Fruit fly (Drosophila melanogaster) whole organism, embryonic: Measurements from ENCODE around the gene CG31219.
A peak's percentile ranks its signal among the peaks of the same experiment; 100 is the strongest.

Experiments used
- ATbp ChIP-seq: fragments of 200-800 bp; sonication (Bioruptor generic); optimal IDR thresholded peaks from 2 replicates; lab custom pipeline; 2017; ENCODE audit warnings: missing biosample characterization, mild to moderate bottlenecking, missing genetic modification characterization, missing genetic modification reagents
- B-H1 ChIP-seq: fragments of 200-800 bp; sonication (Bioruptor generic); IDR thresholded peaks from 3 replicates; pipeline ENCODE4 v1.3.6; 2022; ENCODE audit warnings: missing biosample characterization, missing genetic modification characterization
- CG10274 ChIP-seq: fragments of 200-800 bp; sonication (Bioruptor generic); optimal IDR thresholded peaks from 3 replicates; lab custom pipeline; 2017; ENCODE audit warnings: missing biosample characterization, mild to moderate bottlenecking, missing genetic modification characterization
- CG16813 ChIP-seq: fragments of 200-800 bp; sonication (Bioruptor generic); IDR thresholded peaks from 3 replicates; pipeline ENCODE4 v1.3.6; 2022; ENCODE audit warnings: missing biosample characterization, missing genetic modification characterization; ENCODE audit not compliant: partially characterized antibody
- CG1792 ChIP-seq: fragments of 200-800 bp; sonication (Bioruptor generic); optimal IDR thresholded peaks from 2 replicates; lab custom pipeline; 2016; ENCODE audit warnings: missing biosample characterization, missing genetic modification characterization
- CG18011 ChIP-seq: fragments of 200-800 bp; sonication (Bioruptor generic); optimal IDR thresholded peaks from 2 replicates; lab custom pipeline; 2017; ENCODE audit warnings: missing biosample characterization, missing genetic modification characterization, mild to moderate bottlenecking, moderate library complexity, missing genotype
- CG18262 ChIP-seq: fragments of 200-800 bp; optimal IDR thresholded peaks from 3 replicates; lab custom pipeline; 2019; ENCODE audit warnings: missing biosample characterization, mild to moderate bottlenecking, missing genetic modification characterization, moderate library complexity
- CG1832 ChIP-seq: fragments of 200-800 bp; sonication (Bioruptor generic); optimal IDR thresholded peaks from 2 replicates; lab custom pipeline; 2017; ENCODE audit warnings: missing biosample characterization, mild to moderate bottlenecking, missing genetic modification characterization, inconsistent platforms
- CG31388 ChIP-seq: fragments of 200-800 bp; sonication (Bioruptor generic); optimal IDR thresholded peaks from 2 replicates; lab custom pipeline; 2016; ENCODE audit warnings: missing biosample characterization, missing genetic modification characterization
- CG6654 ChIP-seq: fragments of 200-800 bp; sonication (Bioruptor generic); optimal IDR thresholded peaks from 2 replicates; lab custom pipeline; 2017; ENCODE audit warnings: missing biosample characterization, mild to moderate bottlenecking, missing genetic modification characterization
- CG8281 ChIP-seq: fragments of 200-800 bp; sonication (Bioruptor generic); optimal IDR thresholded peaks from 2 replicates; lab custom pipeline; 2018; ENCODE audit warnings: missing biosample characterization, mild to moderate bottlenecking, missing genetic modification characterization, moderate library complexity
- CG9797 ChIP-seq: fragments of 200-800 bp; sonication (Bioruptor generic); optimal IDR thresholded peaks from 3 replicates; lab custom pipeline; 2018; ENCODE audit warnings: missing biosample characterization, mild to moderate bottlenecking, missing genetic modification characterization
- CTCF ChIP-seq: fragments of 200-800 bp; sonication (Bioruptor generic); optimal IDR thresholded peaks from 2 replicates; lab custom pipeline; 2017; ENCODE audit warnings: missing biosample characterization, mild to moderate bottlenecking, missing genetic modification characterization, moderate library complexity
- CoRest ChIP-seq: fragments of 200-800 bp; sonication (Bioruptor generic); optimal IDR thresholded peaks from 3 replicates; lab custom pipeline; 2018; ENCODE audit warnings: missing biosample characterization, mild to moderate bottlenecking, missing genetic modification characterization, moderate library complexity
- D19B ChIP-seq: fragments of 200-800 bp; sonication (Bioruptor generic); optimal IDR thresholded peaks from 2 replicates; lab custom pipeline; 2017; ENCODE audit warnings: missing biosample characterization, mild to moderate bottlenecking, missing genetic modification characterization
- Ets65A ChIP-seq: fragments of 200-800 bp; sonication (Bioruptor generic); peaks from one replicate; lab custom pipeline; 2016; ENCODE audit warnings: missing biosample characterization, missing genetic modification characterization
- HLH4C ChIP-seq: fragments of 200-800 bp; sonication (Bioruptor generic); IDR thresholded peaks from 3 replicates; pipeline ENCODE4 v1.3.6; 2022; ENCODE audit warnings: missing biosample characterization, missing genetic modification characterization; ENCODE audit not compliant: partially characterized antibody
- Hand ChIP-seq: fragments of 200-800 bp; sonication (Bioruptor generic); optimal IDR thresholded peaks from 2 replicates; lab custom pipeline; 2017; ENCODE audit warnings: mild to moderate bottlenecking, missing biosample characterization, missing genetic modification reagents, missing genetic modification characterization
- MBD-R2 ChIP-seq: fragments of 200-800 bp; sonication (Bioruptor generic); IDR thresholded peaks from 2 replicates; pipeline ENCODE4 v1.3.6; 2022; ENCODE audit warnings: missing biosample characterization, missing genetic modification characterization
- Max ChIP-seq: fragments of 200-800 bp; sonication (Bioruptor generic); optimal IDR thresholded peaks from 2 replicates; lab custom pipeline; 2016; ENCODE audit warnings: missing biosample characterization, mild to moderate bottlenecking, missing genetic modification characterization
- Med ChIP-seq: fragments of 200-800 bp; sonication (Bioruptor generic); peaks from one replicate; lab custom pipeline; 2016; ENCODE audit warnings: missing biosample characterization, missing genetic modification characterization, mild to moderate bottlenecking, inconsistent platforms, moderate library complexity
- NfI ChIP-seq: fragments of 200-800 bp; sonication (Bioruptor generic); optimal IDR thresholded peaks from 3 replicates; lab custom pipeline; 2018; ENCODE audit warnings: missing biosample characterization, mild to moderate bottlenecking, missing genetic modification characterization, moderate library complexity
- Xrp1 ChIP-seq: fragments of 200-800 bp; sonication (Bioruptor generic); IDR thresholded peaks from 2 replicates; pipeline ENCODE4 v1.3.6; 2022; ENCODE audit warnings: missing biosample characterization, missing genetic modification characterization
- cas ChIP-seq: fragments of 200-800 bp; sonication (Bioruptor generic); IDR thresholded peaks from 2 replicates; pipeline ENCODE4 v1.3.6; 2022; ENCODE audit warnings: missing biosample characterization, missing genetic modification characterization
- ftz-f1 ChIP-seq: fragments of 200-800 bp; sonication (Bioruptor generic); optimal IDR thresholded peaks from 2 replicates; lab custom pipeline; 2016; ENCODE audit warnings: missing biosample characterization, missing genetic modification characterization
- grn ChIP-seq: fragments of 200-800 bp; sonication (Bioruptor generic); optimal IDR thresholded peaks from 3 replicates; lab custom pipeline; 2017; ENCODE audit warnings: missing biosample characterization, missing genetic modification characterization
- ham ChIP-seq: fragments of 200-800 bp; sonication (Bioruptor generic); IDR thresholded peaks from 2 replicates; pipeline ENCODE4 v1.3.6; 2022; ENCODE audit warnings: missing biosample characterization, missing genetic modification characterization
- ken ChIP-seq: fragments of 200-800 bp; sonication (Bioruptor generic); IDR thresholded peaks from 3 replicates; pipeline ENCODE4 v1.3.6; 2022; ENCODE audit warnings: missing biosample characterization, missing genetic modification characterization
- onecut ChIP-seq: fragments of 200-800 bp; sonication (Bioruptor generic); IDR thresholded peaks from 2 replicates; pipeline ENCODE4 v1.3.6; 2022; ENCODE audit warnings: missing biosample characterization, missing genetic modification characterization
- otp ChIP-seq: fragments of 200-800 bp; sonication (Bioruptor generic); IDR thresholded peaks from 3 replicates; pipeline ENCODE4, ENCODE4 v1.3.6; 2022; ENCODE audit warnings: missing biosample characterization, missing genetic modification characterization
- prd ChIP-seq, 3 experiments: fragments of >200 bp in 2 of 3; fragments of 200-800 bp in 1 of 3; sonication (Bioruptor generic) in 1 of 3; optimal IDR thresholded peaks in 2 of 3; IDR thresholded peaks in 1 of 3; 2 replicates in 2 of 3; 3 replicates in 1 of 3; pipeline versions ENCODE4 v1.3.6 to Lab custom; 2017 to 2022; ENCODE audit warnings: missing biosample characterization in 1 of 3, missing genetic modification characterization in 1 of 3
- unc-4 ChIP-seq: fragments of 200-800 bp; sonication (Bioruptor generic); IDR thresholded peaks from 2 replicates; pipeline ENCODE4 v1.3.6; 2022; ENCODE audit warnings: missing biosample characterization, missing genetic modification characterization; ENCODE audit not compliant: partially characterized antibody
- zf30C ChIP-seq: fragments of 200-800 bp; sonication (Bioruptor generic); optimal IDR thresholded peaks from 3 replicates; lab custom pipeline; 2018; ENCODE audit warnings: missing biosample characterization, mild to moderate bottlenecking, missing genetic modification characterization
- zfh2 ChIP-seq: fragments of 200-800 bp; sonication (Bioruptor generic); optimal IDR thresholded peaks from 2 replicates; lab custom pipeline; 2016; ENCODE audit warnings: missing biosample characterization, missing genetic modification characterization

Gene CG31219

dm6 chr3R:19672905-19673304 is 22.1 kb downstream of the CG31219 start (continued):
- no peak for TF ChIP-seq CG1832 (GFP tag; lab: Kevin White, UChicago)
- peak; percentile 34; the same call in 1 of the 2 replicates for TF ChIP-seq Xrp1 (GFP tag; lab: Robert Waterston, UW)
- TF ChIP-seq Max (GFP tag; lab: Kevin White, UChicago): no peak
- TF ChIP-seq ATbp (GFP tag; lab: Kevin White, UChicago): no peak
- no peak for TF ChIP-seq CG1792 (GFP tag; lab: Kevin White, UChicago)
- TF ChIP-seq unc-4 (GFP tag; lab: Robert Waterston, UW): no peak
- TF ChIP-seq zf30C (GFP tag; lab: Kevin White, UChicago): no peak
- TF ChIP-seq HLH4C (GFP tag; lab: Robert Waterston, UW): no peak
- no peak for TF ChIP-seq CG6654 (GFP tag; lab: Kevin White, UChicago)
- no peak for TF ChIP-seq CG10274
- TF ChIP-seq CG9797 (GFP tag; lab: Kevin White, UChicago): no peak
- no peak for TF ChIP-seq CG18011 (GFP tag; lab: Kevin White, UChicago)
- no peak for TF ChIP-seq MBD-R2 (GFP tag; lab: Robert Waterston, UW)
- no peak for TF ChIP-seq prd (optimal IDR thresholded peaks at IDR 0.05; lab: Kevin White, UChicago)
- no peak for TF ChIP-seq prd (GFP tag; IDR thresholded peaks at IDR 0.05; lab: Robert Waterston, UW)
- TF ChIP-seq NfI: no peak
- TF ChIP-seq cas: no peak
- TF ChIP-seq grn (GFP tag; lab: Kevin White, UChicago): no peak
- TF ChIP-seq CG18262 (tag; lab: Kevin White, UChicago): no peak
- no peak for TF ChIP-seq ham (GFP tag; lab: Robert Waterston, UW)
- TF ChIP-seq Med (GFP tag; lab: Kevin White, UChicago): peak; percentile 25
- TF ChIP-seq Hand (GFP tag; lab: Kevin White, UChicago): no peak
- TF ChIP-seq zfh2 (GFP tag; lab: Kevin White, UChicago): no peak
- no peak for TF ChIP-seq ftz-f1 (GFP tag; lab: Kevin White, UChicago)
- TF ChIP-seq otp (GFP tag; lab: Robert Waterston, UW): no peak
- TF ChIP-seq, all 482 proteins: peak for 39

- no peak for TF ChIP-seq B-H1 (GFP tag; lab: Robert Waterston, UW)
- TF ChIP-seq D19B (GFP tag; lab: Kevin White, UChicago): no peak
- no peak for TF ChIP-seq CoRest (tag; lab: Kevin White, UChicago)
- TF ChIP-seq cas: no peak
- TF ChIP-seq ken (GFP tag; lab: Robert Waterston, UW): no peak
- no peak for TF ChIP-seq CG16813 (GFP tag; lab: Robert Waterston, UW)
- TF ChIP-seq CTCF (GFP tag; lab: Kevin White, UChicago): peak; percentile 76
- TF ChIP-seq onecut (GFP tag; lab: Robert Waterston, UW): peak; percentile 74
- peak; percentile 68 for TF ChIP-seq Ets65A (GFP tag; lab: Kevin White, UChicago)
Measured at dm6 chr3R:19679832-19680231, 29.0 kb downstream of the CG31219 start.

- TF ChIP-seq CG31388 (GFP tag; lab: Kevin White, UChicago): no peak
- TF ChIP-seq CG8281 (tag; lab: Kevin White, UChicago): peak; percentile 95
Measured at dm6 chr3R:19682424-19682823, 31.6 kb downstream of the CG31219 start.
